Fruit fly (Drosophila melanogaster) whole organism, embryonic: ENCODE data around the gene CtBP.

Source experiments
- Blimp-1 ChIP-seq: fragments of 200-800 bp; sonication (Bioruptor generic); optimal IDR thresholded peaks from 3 replicates; lab custom pipeline; 2018; ENCODE audit warnings: missing biosample characterization, missing genetic modification characterization, mild to moderate bottlenecking, moderate library complexity, missing genetic modification reagents
- CG10209 ChIP-seq: fragments of 200-800 bp; sonication (Bioruptor generic); optimal IDR thresholded peaks from 3 replicates; lab custom pipeline; 2017; ENCODE audit warnings: missing biosample characterization, mild to moderate bottlenecking, missing genetic modification characterization, missing genetic modification reagents
- CG10565 ChIP-seq: fragments of 200-800 bp; sonication (Bioruptor generic); optimal IDR thresholded peaks from 3 replicates; lab custom pipeline; 2016; ENCODE audit warnings: missing biosample characterization, mild to moderate bottlenecking, missing genetic modification characterization
- CG11695 ChIP-seq: fragments of 200-800 bp; sonication (Bioruptor generic); IDR thresholded peaks from 3 replicates; pipeline ENCODE4 v1.3.6; 2022; ENCODE audit warnings: missing biosample characterization, missing genetic modification characterization
- CG12236 ChIP-seq: fragments of 200-800 bp; sonication (Bioruptor generic); optimal IDR thresholded peaks from 2 replicates; lab custom pipeline; 2016; ENCODE audit warnings: missing biosample characterization, missing genetic modification characterization
- CG12659 ChIP-seq: fragments of 200-800 bp; sonication (Bioruptor generic); optimal IDR thresholded peaks from 3 replicates; lab custom pipeline; 2017; ENCODE audit warnings: mild to moderate bottlenecking, missing biosample characterization, missing genetic modification reagents, missing genetic modification characterization
- CG14050 ChIP-seq: fragments of 200-800 bp; sonication (Bioruptor generic); IDR thresholded peaks from 3 replicates; pipeline ENCODE4 v1.3.6; 2022; ENCODE audit warnings: missing biosample characterization, missing genetic modification characterization
- CG17328 ChIP-seq: fragments of 200-800 bp; sonication (Bioruptor generic); IDR thresholded peaks from 2 replicates; pipeline ENCODE4 v1.3.6; 2022; ENCODE audit warnings: missing biosample characterization, missing genetic modification characterization
- CG1792 ChIP-seq: fragments of 200-800 bp; sonication (Bioruptor generic); optimal IDR thresholded peaks from 2 replicates; lab custom pipeline; 2016; ENCODE audit warnings: missing biosample characterization, missing genetic modification characterization
- CG2120 ChIP-seq: fragments of 200-800 bp; sonication (Bioruptor generic); optimal IDR thresholded peaks from 3 replicates; lab custom pipeline; 2016; ENCODE audit warnings: missing biosample characterization, missing genetic modification characterization
- CG32532 ChIP-seq: fragments of 200-800 bp; sonication (Bioruptor generic); IDR thresholded peaks from 2 replicates; pipeline ENCODE4 v1.3.6; 2022; ENCODE audit warnings: missing biosample characterization, missing genetic modification characterization
- CG32767 ChIP-seq: fragments of 200-800 bp; sonication (Bioruptor generic); IDR thresholded peaks from 2 replicates; pipeline ENCODE4 v1.3.6; 2022; ENCODE audit warnings: missing biosample characterization, missing genetic modification characterization
- CG32772 ChIP-seq: fragments of 200-800 bp; sonication (Bioruptor generic); IDR thresholded peaks from 2 replicates; pipeline ENCODE4 v1.3.6; 2022; ENCODE audit warnings: missing biosample characterization, missing genetic modification characterization
- CG33213 ChIP-seq: fragments of 200-800 bp; sonication (Bioruptor generic); optimal IDR thresholded peaks from 3 replicates; lab custom pipeline; 2016; ENCODE audit warnings: missing biosample characterization, missing genetic modification characterization
- CG3407 ChIP-seq: fragments of 200-800 bp; sonication (Bioruptor generic); optimal IDR thresholded peaks from 2 replicates; lab custom pipeline; 2018; ENCODE audit warnings: missing biosample characterization, mild to moderate bottlenecking, missing genetic modification characterization
- CG3726 ChIP-seq: fragments of 200-800 bp; sonication (Bioruptor generic); IDR thresholded peaks from 3 replicates; pipeline ENCODE4, ENCODE4 v1.3.6; 2022; ENCODE audit warnings: missing biosample characterization, missing genetic modification characterization
- CG4424 ChIP-seq: fragments of 200-800 bp; sonication (Bioruptor generic); optimal IDR thresholded peaks from 3 replicates; lab custom pipeline; 2016; ENCODE audit warnings: missing biosample characterization, missing genetic modification characterization
- CG6813 ChIP-seq: fragments of 200-800 bp; sonication (Bioruptor generic); optimal IDR thresholded peaks from 2 replicates; lab custom pipeline; 2017; ENCODE audit warnings: missing biosample characterization, missing genetic modification characterization, mild to moderate bottlenecking, moderate library complexity, missing genetic modification reagents
- CG7556 ChIP-seq: fragments of 200-800 bp; sonication (Bioruptor generic); optimal IDR thresholded peaks from 2 replicates; lab custom pipeline; 2017; ENCODE audit warnings: missing biosample characterization, mild to moderate bottlenecking, missing genetic modification characterization
- D19A ChIP-seq: fragments of 200-800 bp; optimal IDR thresholded peaks from 3 replicates; lab custom pipeline; 2019; ENCODE audit warnings: missing biosample characterization, mild to moderate bottlenecking, missing genetic modification characterization, moderate library complexity
- E2f2 ChIP-seq: fragments of 200-800 bp; sonication (Bioruptor generic); IDR thresholded peaks from 2 replicates; pipeline ENCODE4 v1.3.6; 2022; ENCODE audit warnings: missing biosample characterization, missing genetic modification characterization
- Elba2 ChIP-seq: fragments of 200-800 bp; sonication (Bioruptor generic); optimal IDR thresholded peaks from 3 replicates; lab custom pipeline; 2016; ENCODE audit warnings: missing biosample characterization, missing genetic modification characterization
- Meics ChIP-seq: fragments of 200-800 bp; sonication (Bioruptor generic); optimal IDR thresholded peaks from 2 replicates; lab custom pipeline; 2017; ENCODE audit warnings: missing biosample characterization, mild to moderate bottlenecking, missing genetic modification characterization
- Mrtf ChIP-seq: fragments of 200-800 bp; sonication (Bioruptor generic); IDR thresholded peaks from 3 replicates; pipeline ENCODE4 v1.3.6; 2022; ENCODE audit warnings: missing biosample characterization, missing genetic modification characterization
- NFAT ChIP-seq: fragments of 200-800 bp; sonication (Bioruptor generic); IDR thresholded peaks from 2 replicates; pipeline ENCODE4 v1.3.6; 2022; ENCODE audit warnings: missing biosample characterization, missing genetic modification characterization
- Nf-YA ChIP-seq: fragments of 200-800 bp; sonication (Bioruptor generic); IDR thresholded peaks from 2 replicates; pipeline ENCODE4 v1.3.6; 2022; ENCODE audit warnings: missing biosample characterization, missing genetic modification characterization
- Nf-YB ChIP-seq: fragments of 200-800 bp; sonication (Bioruptor generic); optimal IDR thresholded peaks from 3 replicates; lab custom pipeline; 2019; ENCODE audit warnings: missing biosample characterization, mild to moderate bottlenecking, missing genetic modification characterization, moderate library complexity
- NfI ChIP-seq: fragments of 200-800 bp; sonication (Bioruptor generic); optimal IDR thresholded peaks from 3 replicates; lab custom pipeline; 2018; ENCODE audit warnings: missing biosample characterization, mild to moderate bottlenecking, missing genetic modification characterization, moderate library complexity
- Pdp1 ChIP-seq, 2 experiments: fragments of 200-800 bp; sonication (Bioruptor generic); optimal IDR thresholded peaks; 3 replicates each; lab custom pipeline; 2016; ENCODE audit warnings: missing biosample characterization in 2 of 2, missing genetic modification characterization in 2 of 2, mild to moderate bottlenecking in 1 of 2, moderate library complexity in 1 of 2
- Scr ChIP-seq: fragments of 200-800 bp; sonication (Bioruptor generic); IDR thresholded peaks from 2 replicates; pipeline ENCODE4 v1.3.6; 2022; ENCODE audit warnings: missing biosample characterization, missing genetic modification characterization; ENCODE audit not compliant: partially characterized antibody
- Tbp ChIP-seq: fragments of >200 bp; optimal IDR thresholded peaks from 2 replicates; lab custom pipeline; 2018; ENCODE audit warnings: missing biosample characterization, missing genetic modification characterization
- Xrp1 ChIP-seq: fragments of 200-800 bp; sonication (Bioruptor generic); IDR thresholded peaks from 2 replicates; pipeline ENCODE4 v1.3.6; 2022; ENCODE audit warnings: missing biosample characterization, missing genetic modification characterization
- ab ChIP-seq: fragments of 200-800 bp; sonication (Bioruptor generic); optimal IDR thresholded peaks from 2 replicates; lab custom pipeline; 2016; ENCODE audit warnings: missing biosample characterization, missing genetic modification characterization
- abd-A ChIP-seq: fragments of 200-800 bp; sonication (Bioruptor generic); optimal IDR thresholded peaks from 3 replicates; lab custom pipeline; 2019; ENCODE audit warnings: missing biosample characterization, mild to moderate bottlenecking, missing genetic modification characterization, moderate library complexity
- ap ChIP-seq: fragments of 200-800 bp; sonication (Bioruptor generic); IDR thresholded peaks from 2 replicates; pipeline ENCODE4 v1.3.6; 2022; ENCODE audit warnings: missing biosample characterization, missing genetic modification characterization
- bbx ChIP-seq: fragments of 200-800 bp; sonication (Bioruptor generic); IDR thresholded peaks from 2 replicates; pipeline ENCODE4 v1.3.6; 2022; ENCODE audit warnings: missing biosample characterization, missing genetic modification characterization; ENCODE audit not compliant: partially characterized antibody
- crp ChIP-seq, 2 experiments: fragments of 200-800 bp; sonication (Bioruptor generic); optimal IDR thresholded peaks; 2 replicates in 1 of 2; 3 replicates in 1 of 2; lab custom pipeline; 2017; ENCODE audit warnings: missing biosample characterization in 2 of 2, missing genetic modification characterization in 2 of 2, mild to moderate bottlenecking in 1 of 2, moderate library complexity in 1 of 2
- gcm ChIP-seq: fragments of 200-800 bp; sonication (Bioruptor generic); optimal IDR thresholded peaks from 2 replicates; lab custom pipeline; 2019; ENCODE audit warnings: missing biosample characterization, mild to moderate bottlenecking, missing genetic modification characterization, moderate library complexity
- hth ChIP-seq: fragments of >200 bp; optimal IDR thresholded peaks from 2 replicates; lab custom pipeline; 2017; ENCODE audit warnings: inconsistent platforms
- insv ChIP-seq, 2 experiments: fragments of 200-800 bp; sonication (Bioruptor generic); optimal IDR thresholded peaks; 3 replicates each; lab custom pipeline; 2016 to 2018; ENCODE audit warnings: missing biosample characterization in 2 of 2, missing genetic modification characterization in 2 of 2
- pnt ChIP-seq: fragments of 200-800 bp; sonication (Bioruptor generic); optimal IDR thresholded peaks from 3 replicates; lab custom pipeline; 2016; ENCODE audit warnings: missing biosample characterization, missing genetic modification characterization
- pum ChIP-seq: fragments of 200-800 bp; sonication (Bioruptor generic); optimal IDR thresholded peaks from 2 replicates; lab custom pipeline; 2016; ENCODE audit warnings: missing biosample characterization, missing genetic modification characterization
- repo ChIP-seq: fragments of 200-800 bp; sonication (Bioruptor generic); optimal IDR thresholded peaks from 2 replicates; lab custom pipeline; 2016; ENCODE audit warnings: missing biosample characterization, missing genetic modification characterization
- rib ChIP-seq: fragments of 200-800 bp; sonication (Bioruptor generic); IDR thresholded peaks from 2 replicates; pipeline ENCODE4 v1.3.6; 2022; ENCODE audit warnings: missing biosample characterization, missing genetic modification characterization
- sc ChIP-seq, 3 experiments: fragments of >200 bp in 2 of 3; fragments of 200-800 bp in 1 of 3; sonication (Bioruptor generic) in 1 of 3; optimal IDR thresholded peaks; 2 replicates in 2 of 3; 3 replicates in 1 of 3; lab custom pipeline; 2017; ENCODE audit warnings: mild to moderate bottlenecking in 1 of 3, missing biosample characterization in 1 of 3, missing genetic modification characterization in 1 of 3, missing genetic modification reagents in 1 of 3
- so ChIP-seq: fragments of 200-800 bp; sonication (Bioruptor generic); IDR thresholded peaks from 3 replicates; pipeline ENCODE4 v1.3.6; 2022; ENCODE audit warnings: missing biosample characterization, missing genetic modification characterization
- trem ChIP-seq: fragments of 200-800 bp; optimal IDR thresholded peaks from 3 replicates; lab custom pipeline; 2019; ENCODE audit warnings: missing biosample characterization, mild to moderate bottlenecking, missing genetic modification characterization, moderate library complexity
- tup ChIP-seq: fragments of 200-800 bp; sonication (Bioruptor generic); optimal IDR thresholded peaks from 2 replicates; lab custom pipeline; 2016; ENCODE audit warnings: missing biosample characterization, mild to moderate bottlenecking, missing genetic modification characterization, moderate library complexity

The CtBP gene

dm6 chr3R:13017623-13018036 is 6.2 kb downstream of the CtBP start (continued):
- TF ChIP-seq bbx (GFP tag; lab: Robert Waterston, UW) (no peak), CG10209 (GFP tag; lab: Kevin White, UChicago) (no peak), CG32532 (GFP tag; lab: Robert Waterston, UW) (no peak), crp (GFP tag; optimal IDR thresholded peaks at IDR 0.05; lab: Kevin White, UChicago) (no peak), Nf-YB (GFP tag; lab: Kevin White, UChicago) (no peak), CG32772 (GFP tag; lab: Robert Waterston, UW) (peak; percentile 39; the same call in 1 of the 2 replicates), sc (optimal IDR thresholded peaks at IDR 0.05; lab: Kevin White, UChicago) (no peak), sc (GFP tag; optimal IDR thresholded peaks at IDR 0.05; lab: Kevin White, UChicago) (no peak), NFAT (GFP tag; lab: Robert Waterston, UW) (peak; percentile 73; the same call in 1 of the 2 replicates), CG17328 (no peak), Tbp (GFP tag; lab: Kevin White, UChicago) (no peak), insv (GFP tag; optimal IDR thresholded peaks at IDR 0.05; lab: Kevin White, UChicago) (no peak), CG10565 (GFP tag; lab: Kevin White, UChicago) (no peak), CG3726 (GFP tag; lab: Robert Waterston, UW) (no peak), Xrp1 (GFP tag; lab: Robert Waterston, UW) (no peak), Meics (GFP tag; lab: Kevin White, UChicago) (no peak), CG6813 (GFP tag; lab: Kevin White, UChicago) (no peak), CG32767 (GFP tag; lab: Robert Waterston, UW) (no peak), pnt (GFP tag; lab: Kevin White, UChicago) (no peak), gcm (GFP tag; lab: Kevin White, UChicago) (no peak), pum (GFP tag; lab: Kevin White, UChicago) (no peak), CG14050 (GFP tag; lab: Robert Waterston, UW) (no peak), CG33213 (GFP tag; lab: Kevin White, UChicago) (no peak), CG12659 (no peak), hth (lab: Kevin White, UChicago) (no peak), D19A (tag; lab: Kevin White, UChicago) (no peak), CG7556 (GFP tag; lab: Kevin White, UChicago) (no peak), CG3407 (GFP tag; lab: Kevin White, UChicago) (no peak), CG1792 (GFP tag; lab: Kevin White, UChicago) (no peak), CG12236 (no peak), Elba2 (GFP tag; lab: Kevin White, UChicago) (no peak), CG2120 (GFP tag; lab: Kevin White, UChicago) (no peak), Mrtf (no peak), abd-A (tag; lab: Kevin White, UChicago) (no peak), rib (GFP tag; lab: Robert Waterston, UW) (peak; percentile 67; the same call in 1 of the 2 replicates), E2f2 (GFP tag; lab: Robert Waterston, UW) (no peak), Scr (GFP tag; lab: Robert Waterston, UW) (no peak; the same call in 1 of the 2 replicates), tup (no peak), CG4424 (no peak), NfI (no peak), ap (GFP tag; lab: Robert Waterston, UW) (no peak), trem (tag; lab: Kevin White, UChicago) (no peak), Pdp1 (GFP tag; optimal IDR thresholded peaks at IDR 0.05; lab: Kevin White, UChicago) (peak in 1 of 2 experiments; percentile 65), Nf-YA (GFP tag; lab: Robert Waterston, UW) (no peak), so (GFP tag; lab: Robert Waterston, UW) (no peak), repo (GFP tag; lab: Kevin White, UChicago) (no peak), CG11695 (no peak), ab (GFP tag; lab: Kevin White, UChicago) (no peak), Blimp-1 (GFP tag; lab: Kevin White, UChicago) (no peak)
